Worm (Caenorhabditis elegans) whole organism, young adult: ENCODE measurements around the gene B0495.9.

Source experiments
- ceh-91 ChIP-seq: fragments of 200-800 bp; sonication (Bioruptor generic); IDR thresholded peaks from 2 replicates; pipeline ENCODE4 v1.3.6; 2022; ENCODE audit warnings: missing genetic modification reagents, missing genetic modification characterization, missing compliant biosample characterization
- him-1 ChIP-seq: sonication (generic microtip); optimal IDR thresholded peaks from 2 replicates; lab custom pipeline; 2016; ENCODE audit warnings: missing genotype, missing genetic modification reagents, missing genetic modification characterization, missing compliant biosample characterization
- lsl-1 ChIP-seq: fragments of 200-800 bp; sonication (Bioruptor generic); optimal IDR thresholded peaks from 2 replicates; lab custom pipeline; 2018; ENCODE audit warnings: mild to moderate bottlenecking, missing genetic modification characterization, moderate library complexity, missing compliant biosample characterization
- rpc-1 ChIP-seq, 2 experiments: fragments of 150-350 bp in 1 of 2; sonication (generic microtip) in 1 of 2; optimal IDR thresholded peaks; 2 replicates each; lab custom pipeline; 2014 to 2018; ENCODE audit warnings: missing biosample characterization in 1 of 2, missing genetic modification characterization in 1 of 2, missing genetic modification reagents in 1 of 2, missing genotype in 1 of 2

ce11 chrII:7693929-7694328 lies 14.6 kb downstream of the B0495.9 start, which contains the start of gene nhx-2:
- TF ChIP-seq ceh-91 (GFP tag; lab: Robert Waterston, UW) (no peak), him-1 (tag; lab: Kevin White, UChicago) (no peak), rpc-1 (optimal IDR thresholded peaks at IDR 0.05; lab: Kevin White, UChicago) (no peak), rpc-1 (tag; optimal IDR thresholded peaks at IDR 0.05; lab: Kevin White, UChicago) (no peak), lsl-1 (no peak)
